Fruit fly (Drosophila melanogaster) whole organism, embryonic: ENCODE data around the gene mRpL4.

Experiments
- Asciz ChIP-seq: fragments of 200-800 bp; sonication (Bioruptor generic); optimal IDR thresholded peaks from 2 replicates; lab custom pipeline; 2017; ENCODE audit warnings: missing biosample characterization, mild to moderate bottlenecking, missing genetic modification characterization, missing genetic modification reagents
- Awh ChIP-seq: fragments of 200-800 bp; sonication (Bioruptor generic); IDR thresholded peaks from 2 replicates; pipeline ENCODE4, ENCODE4 v1.3.6; 2022; ENCODE audit warnings: missing biosample characterization, missing genetic modification characterization
- Bteb2 ChIP-seq: fragments of 200-800 bp; sonication (Bioruptor generic); optimal IDR thresholded peaks from 2 replicates; lab custom pipeline; 2016; ENCODE audit warnings: missing biosample characterization, missing genetic modification characterization
- CG1024 ChIP-seq: fragments of 200-800 bp; sonication (Bioruptor generic); IDR thresholded peaks from 2 replicates; pipeline ENCODE4 v1.3.6; 2022; ENCODE audit warnings: missing biosample characterization, missing genetic modification characterization
- CG10274 ChIP-seq: fragments of 200-800 bp; sonication (Bioruptor generic); optimal IDR thresholded peaks from 3 replicates; lab custom pipeline; 2017; ENCODE audit warnings: missing biosample characterization, mild to moderate bottlenecking, missing genetic modification characterization
- CG11504 ChIP-seq: fragments of 200-800 bp; sonication (Bioruptor generic); optimal IDR thresholded peaks from 3 replicates; lab custom pipeline; 2019; ENCODE audit warnings: missing biosample characterization, mild to moderate bottlenecking, missing genetic modification characterization, moderate library complexity
- CG17186 ChIP-seq: fragments of 200-800 bp; sonication (Bioruptor generic); optimal IDR thresholded peaks from 3 replicates; lab custom pipeline; 2017; ENCODE audit warnings: missing biosample characterization, missing genetic modification reagents, missing genetic modification characterization
- CG17328 ChIP-seq: fragments of 200-800 bp; sonication (Bioruptor generic); IDR thresholded peaks from 2 replicates; pipeline ENCODE4 v1.3.6; 2022; ENCODE audit warnings: missing biosample characterization, missing genetic modification characterization
- CG3726 ChIP-seq: fragments of 200-800 bp; sonication (Bioruptor generic); IDR thresholded peaks from 3 replicates; pipeline ENCODE4, ENCODE4 v1.3.6; 2022; ENCODE audit warnings: missing biosample characterization, missing genetic modification characterization
- CG3838 ChIP-seq: fragments of 200-800 bp; sonication (Bioruptor generic); optimal IDR thresholded peaks from 3 replicates; lab custom pipeline; 2016; ENCODE audit warnings: missing biosample characterization, missing genetic modification characterization
- CG42726 ChIP-seq: fragments of 200-800 bp; sonication (Bioruptor generic); IDR thresholded peaks from 2 replicates; pipeline ENCODE4 v1.3.6; 2022; ENCODE audit warnings: missing biosample characterization, missing genetic modification characterization; ENCODE audit not compliant: partially characterized antibody
- CG4328 ChIP-seq: fragments of 200-800 bp; sonication (Bioruptor generic); optimal IDR thresholded peaks from 3 replicates; lab custom pipeline; 2017; ENCODE audit warnings: missing biosample characterization, missing genetic modification reagents, missing genetic modification characterization
- CG6175 ChIP-seq: fragments of 200-800 bp; sonication (Bioruptor generic); IDR thresholded peaks from 3 replicates; pipeline ENCODE4 v1.3.6; 2022; ENCODE audit warnings: missing biosample characterization, missing genetic modification characterization
- CG6254 ChIP-seq: fragments of 200-800 bp; sonication (Bioruptor generic); optimal IDR thresholded peaks from 3 replicates; lab custom pipeline; 2017; ENCODE audit warnings: mild to moderate bottlenecking, missing biosample characterization, missing genetic modification reagents, missing genetic modification characterization
- CG6765 ChIP-seq: fragments of 200-800 bp; sonication (Bioruptor generic); optimal IDR thresholded peaks from 3 replicates; lab custom pipeline; 2017; ENCODE audit warnings: missing biosample characterization, mild to moderate bottlenecking, missing genetic modification characterization
- CG8290 ChIP-seq, 3 experiments: fragments of 200-800 bp; sonication (Bioruptor generic); optimal IDR thresholded peaks; 2 replicates each; lab custom pipeline; 2016 to 2019; ENCODE audit warnings: missing biosample characterization in 3 of 3, missing genetic modification characterization in 3 of 3, mild to moderate bottlenecking in 2 of 3, moderate library complexity in 1 of 3
- CG8388 ChIP-seq: fragments of 200-800 bp; sonication (Bioruptor generic); optimal IDR thresholded peaks from 2 replicates; lab custom pipeline; 2019; ENCODE audit warnings: missing biosample characterization, mild to moderate bottlenecking, missing genetic modification characterization, moderate library complexity
- CG8478 ChIP-seq: fragments of >200 bp; optimal IDR thresholded peaks from 2 replicates; lab custom pipeline; 2018
- Chrac-16 ChIP-seq: fragments of 200-800 bp; sonication (Bioruptor generic); optimal IDR thresholded peaks from 3 replicates; lab custom pipeline; 2016; ENCODE audit warnings: missing biosample characterization, missing genetic modification characterization
- Dek ChIP-seq: fragments of 200-800 bp; sonication (Bioruptor generic); optimal IDR thresholded peaks from 3 replicates; lab custom pipeline; 2019; ENCODE audit warnings: missing biosample characterization, mild to moderate bottlenecking, missing genetic modification characterization, moderate library complexity
- Doc2 ChIP-seq: fragments of 200-800 bp; sonication (Bioruptor generic); IDR thresholded peaks from 2 replicates; pipeline ENCODE4 v1.3.6; 2022; ENCODE audit warnings: missing biosample characterization, missing genetic modification characterization
- Dref ChIP-seq: fragments of 200-800 bp; sonication (Bioruptor generic); IDR thresholded peaks from 2 replicates; pipeline ENCODE4 v1.3.6; 2022; ENCODE audit warnings: missing biosample characterization, missing genetic modification characterization
- HHEX ChIP-seq: fragments of 200-800 bp; sonication (Bioruptor generic); optimal IDR thresholded peaks from 3 replicates; lab custom pipeline; 2017; ENCODE audit warnings: missing biosample characterization, mild to moderate bottlenecking, missing genetic modification characterization, missing genetic modification reagents
- Hr51 ChIP-seq, 2 experiments: fragments of 200-800 bp; sonication (Bioruptor generic); optimal IDR thresholded peaks; 2 replicates in 1 of 2; 3 replicates in 1 of 2; lab custom pipeline; 2016 to 2018; ENCODE audit warnings: missing biosample characterization in 2 of 2, missing genetic modification characterization in 2 of 2, mild to moderate bottlenecking in 1 of 2, moderate library complexity in 1 of 2
- MBD-R2 ChIP-seq: fragments of 200-800 bp; sonication (Bioruptor generic); IDR thresholded peaks from 2 replicates; pipeline ENCODE4 v1.3.6; 2022; ENCODE audit warnings: missing biosample characterization, missing genetic modification characterization
- Mad ChIP-seq: fragments of 200-800 bp; sonication (Bioruptor generic); optimal IDR thresholded peaks from 2 replicates; lab custom pipeline; 2016; ENCODE audit warnings: missing biosample characterization, missing genetic modification characterization
- Mrtf ChIP-seq: fragments of 200-800 bp; sonication (Bioruptor generic); IDR thresholded peaks from 3 replicates; pipeline ENCODE4 v1.3.6; 2022; ENCODE audit warnings: missing biosample characterization, missing genetic modification characterization
- Nf-YB ChIP-seq: fragments of 200-800 bp; sonication (Bioruptor generic); optimal IDR thresholded peaks from 3 replicates; lab custom pipeline; 2019; ENCODE audit warnings: missing biosample characterization, mild to moderate bottlenecking, missing genetic modification characterization, moderate library complexity
- Poxn ChIP-seq: fragments of 200-800 bp; sonication (Bioruptor generic); IDR thresholded peaks from 2 replicates; pipeline ENCODE4 v1.3.6; 2022; ENCODE audit warnings: missing biosample characterization, missing genetic modification characterization
- Trl ChIP-seq, 3 experiments: fragments of >200 bp in 2 of 3; fragments of 200-800 bp in 1 of 3; sonication (Bioruptor generic) in 1 of 3; optimal IDR thresholded peaks; 2 replicates in 1 of 3; 3 replicates in 2 of 3; lab custom pipeline; 2016 to 2017; ENCODE audit warnings: missing biosample characterization in 1 of 3, missing genetic modification characterization in 1 of 3
- btn ChIP-seq: fragments of 200-800 bp; sonication (Bioruptor generic); optimal IDR thresholded peaks from 2 replicates; lab custom pipeline; 2016; ENCODE audit warnings: missing biosample characterization, missing genetic modification characterization
- cato ChIP-seq: fragments of 200-800 bp; sonication (Bioruptor generic); optimal IDR thresholded peaks from 2 replicates; lab custom pipeline; 2016; ENCODE audit warnings: missing biosample characterization, missing genetic modification characterization, borderline replicate concordance
- chinmo ChIP-seq: fragments of 200-800 bp; sonication (Bioruptor generic); IDR thresholded peaks from 4 replicates; pipeline ENCODE4 v1.3.6; 2022; ENCODE audit warnings: missing biosample characterization, missing genetic modification characterization; ENCODE audit not compliant: partially characterized antibody
- danr ChIP-seq: fragments of 200-800 bp; sonication (Bioruptor generic); IDR thresholded peaks from 2 replicates; pipeline ENCODE4 v1.3.6; 2022; ENCODE audit warnings: missing biosample characterization, missing genetic modification characterization
- disco-r ChIP-seq: fragments of 200-800 bp; sonication (Bioruptor generic); optimal IDR thresholded peaks from 2 replicates; lab custom pipeline; 2016; ENCODE audit warnings: missing biosample characterization, missing genetic modification characterization
- dysf ChIP-seq: fragments of 200-800 bp; sonication (Bioruptor generic); IDR thresholded peaks from 3 replicates; pipeline ENCODE4 v1.3.6; 2022; ENCODE audit warnings: missing biosample characterization, missing genetic modification characterization
- fd64A ChIP-seq: fragments of 200-800 bp; sonication (Bioruptor generic); optimal IDR thresholded peaks from 3 replicates; lab custom pipeline; 2018; ENCODE audit warnings: missing biosample characterization, mild to moderate bottlenecking, missing genetic modification characterization
- gcm2 ChIP-seq: fragments of 200-800 bp; sonication (Bioruptor generic); optimal IDR thresholded peaks from 2 replicates; lab custom pipeline; 2016; ENCODE audit warnings: missing biosample characterization, missing genetic modification characterization
- gsb-n ChIP-seq: fragments of 200-800 bp; sonication (Bioruptor generic); optimal IDR thresholded peaks from 3 replicates; lab custom pipeline; 2018; ENCODE audit warnings: missing biosample characterization, mild to moderate bottlenecking, missing genetic modification characterization
- kay ChIP-seq: fragments of 200-800 bp; sonication (Bioruptor generic); optimal IDR thresholded peaks from 2 replicates; lab custom pipeline; 2016; ENCODE audit warnings: missing biosample characterization, missing genetic modification characterization
- lola ChIP-seq, 3 experiments: fragments of >200 bp in 2 of 3; fragments of 200-800 bp in 1 of 3; sonication (Bioruptor generic) in 1 of 3; optimal IDR thresholded peaks; 2 replicates each; lab custom pipeline; 2017 to 2019; ENCODE audit warnings: missing biosample characterization in 3 of 3, missing genetic modification characterization in 3 of 3, mild to moderate bottlenecking in 1 of 3, moderate library complexity in 1 of 3
- nmo ChIP-seq: fragments of 200-800 bp; sonication (Bioruptor generic); optimal IDR thresholded peaks from 2 replicates; lab custom pipeline; 2018; ENCODE audit warnings: missing biosample characterization, mild to moderate bottlenecking, missing genetic modification characterization, moderate library complexity
- peb ChIP-seq: fragments of 200-800 bp; sonication (Bioruptor generic); IDR thresholded peaks from 2 replicates; pipeline ENCODE4 v1.3.6; 2022; ENCODE audit warnings: missing biosample characterization, missing genetic modification characterization
- rib ChIP-seq: fragments of 200-800 bp; sonication (Bioruptor generic); IDR thresholded peaks from 2 replicates; pipeline ENCODE4 v1.3.6; 2022; ENCODE audit warnings: missing biosample characterization, missing genetic modification characterization
- sens-2 ChIP-seq: fragments of 200-800 bp; sonication (Bioruptor generic); IDR thresholded peaks from 2 replicates; pipeline ENCODE4 v1.3.6; 2022; ENCODE audit warnings: missing biosample characterization, missing genetic modification characterization
- tin ChIP-seq: fragments of 200-800 bp; sonication (Bioruptor generic); optimal IDR thresholded peaks from 3 replicates; lab custom pipeline; 2016; ENCODE audit warnings: missing biosample characterization, missing genetic modification characterization
- ttk ChIP-seq: fragments of 200-800 bp; sonication (Bioruptor generic); IDR thresholded peaks from 2 replicates; pipeline ENCODE4 v2.1.2; 2022; ENCODE audit warnings: missing biosample characterization, missing genetic modification characterization
- unc-4 ChIP-seq: fragments of 200-800 bp; sonication (Bioruptor generic); IDR thresholded peaks from 2 replicates; pipeline ENCODE4 v1.3.6; 2022; ENCODE audit warnings: missing biosample characterization, missing genetic modification characterization; ENCODE audit not compliant: partially characterized antibody
- wdn ChIP-seq: fragments of 200-800 bp; sonication (Bioruptor generic); IDR thresholded peaks from 2 replicates; pipeline ENCODE4 v1.3.6; 2022; ENCODE audit warnings: missing biosample characterization, missing genetic modification characterization

The mRpL4 gene

DNA sequence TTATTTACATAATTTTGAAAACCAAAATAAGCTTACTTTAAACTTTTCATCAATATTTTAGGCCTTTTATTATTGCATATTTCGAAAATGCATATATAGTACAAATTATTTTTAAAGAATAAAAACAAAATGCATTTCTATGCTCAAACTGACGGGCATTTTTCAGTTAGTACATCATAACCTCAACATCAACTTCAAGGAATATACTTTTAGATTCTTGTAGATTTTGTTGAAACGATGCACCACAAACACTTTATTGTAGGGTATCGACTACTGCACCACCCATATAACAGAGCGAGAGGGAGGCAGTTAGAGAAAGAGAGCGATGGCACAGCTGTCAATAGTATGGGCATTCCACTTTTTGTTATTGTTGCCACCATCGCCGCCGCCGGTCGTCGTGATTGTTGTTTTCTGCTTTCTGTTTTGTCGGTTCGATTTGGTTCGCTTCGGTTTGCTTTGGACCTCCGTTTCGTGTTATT lies 49.1 kb downstream of the mRpL4 start (continued):
- peak; percentile 91 for TF ChIP-seq tin (GFP tag; lab: Kevin White, UChicago)
- peak; percentile 87 for TF ChIP-seq CG6254 (GFP tag; lab: Kevin White, UChicago)
- TF ChIP-seq CG17328 (GFP tag; lab: Robert Waterston, UW): peak; percentile 83
- no peak for TF ChIP-seq CG42726 (GFP tag; lab: Robert Waterston, UW)
- peak; percentile 76 for TF ChIP-seq ttk (GFP tag; lab: Robert Waterston, UW)
- TF ChIP-seq Dek (tag; lab: Kevin White, UChicago): peak; percentile 83
- peak; percentile 76 for TF ChIP-seq CG3838 (GFP tag; lab: Kevin White, UChicago)
- TF ChIP-seq Awh (GFP tag; lab: Robert Waterston, UW): peak; percentile 68; the same call in 1 of the 2 replicates
- peak; percentile 90 for TF ChIP-seq cato (GFP tag; lab: Kevin White, UChicago)
- no peak for TF ChIP-seq wdn (GFP tag; lab: Robert Waterston, UW)
- TF ChIP-seq danr: peak; percentile 78
- TF ChIP-seq CG6175 (GFP tag; lab: Robert Waterston, UW): no peak
- TF ChIP-seq CG8478 (lab: Kevin White, UChicago): no peak
- peak; percentile 97 for TF ChIP-seq nmo (GFP tag; lab: Kevin White, UChicago)
- TF ChIP-seq CG8290 (GFP tag; optimal IDR thresholded peaks at IDR 0.05; lab: Kevin White, UChicago): peak; percentile 73
- TF ChIP-seq CG8290 (tag; optimal IDR thresholded peaks at IDR 0.05; lab: Kevin White, UChicago): peak; percentile 64 to 75
- TF ChIP-seq Hr51 (GFP tag; optimal IDR thresholded peaks at IDR 0.05; lab: Kevin White, UChicago): peak; percentile 68 to 97
- peak; percentile 71 for TF ChIP-seq disco-r (GFP tag; lab: Kevin White, UChicago)
- TF ChIP-seq Doc2 (GFP tag; lab: Robert Waterston, UW): peak; percentile 56; the same call in 1 of the 2 replicates
- peak; percentile 52 for TF ChIP-seq sens-2 (GFP tag; lab: Robert Waterston, UW)
- peak; percentile 99 for TF ChIP-seq CG10274 (GFP tag; lab: Kevin White, UChicago)
- peak; percentile 84 for TF ChIP-seq Mad
- TF ChIP-seq rib (GFP tag; lab: Robert Waterston, UW): peak; percentile 45; the same call in 1 of the 2 replicates
- peak in 1 of 2 experiments; percentile 24 for TF ChIP-seq Trl (optimal IDR thresholded peaks at IDR 0.05; lab: Kevin White, UChicago)
- TF ChIP-seq Trl (GFP tag; optimal IDR thresholded peaks at IDR 0.05; lab: Kevin White, UChicago): peak; percentile 87
- TF ChIP-seq CG4328 (GFP tag; lab: Kevin White, UChicago): peak; percentile 77
- TF ChIP-seq lola (GFP tag; optimal IDR thresholded peaks at IDR 0.05; lab: Kevin White, UChicago): peak in 1 of 3 experiments; percentile 94
- TF ChIP-seq Dref (GFP tag; lab: Robert Waterston, UW): no peak
- TF ChIP-seq Chrac-16: peak; percentile 85
- peak; percentile 67; the same call in 1 of the 3 replicates for TF ChIP-seq Mrtf (GFP tag; lab: Robert Waterston, UW)
- no peak for TF ChIP-seq unc-4 (GFP tag; lab: Robert Waterston, UW)
- peak; percentile 82 for TF ChIP-seq Bteb2 (GFP tag; lab: Kevin White, UChicago)
- peak; percentile 80 for TF ChIP-seq peb (GFP tag; lab: Robert Waterston, UW)
- TF ChIP-seq btn: peak; percentile 67
- TF ChIP-seq CG11504 (tag; lab: Kevin White, UChicago): peak; percentile 96
- peak; percentile 88 for TF ChIP-seq dysf
- peak; percentile 89; the same call in 3 of the 4 replicates for TF ChIP-seq chinmo (GFP tag; lab: Robert Waterston, UW)
- peak; percentile 96 for TF ChIP-seq Asciz (GFP tag; lab: Kevin White, UChicago)
- TF ChIP-seq HHEX (GFP tag; lab: Kevin White, UChicago): peak; percentile 90
- peak; percentile 85 for TF ChIP-seq kay (GFP tag; lab: Kevin White, UChicago)
- peak; percentile 66 for TF ChIP-seq gcm2 (GFP tag; lab: Kevin White, UChicago)
- no peak for TF ChIP-seq MBD-R2 (GFP tag; lab: Robert Waterston, UW)
- peak; percentile 81 for TF ChIP-seq fd64A
- peak; percentile 67 for TF ChIP-seq CG6765 (GFP tag; lab: Kevin White, UChicago)
- no peak for TF ChIP-seq Poxn (GFP tag; lab: Robert Waterston, UW)
- peak; percentile 80 for TF ChIP-seq Nf-YB (GFP tag; lab: Kevin White, UChicago)
- TF ChIP-seq gsb-n (tag; lab: Kevin White, UChicago): peak; percentile 88
- TF ChIP-seq CG1024 (GFP tag; lab: Robert Waterston, UW): peak; percentile 56; the same call in 1 of the 2 replicates
- peak; percentile 68 for TF ChIP-seq CG17186 (GFP tag; lab: Kevin White, UChicago)
- peak; percentile 94 for TF ChIP-seq CG8388
- TF ChIP-seq CG3726 (GFP tag; lab: Robert Waterston, UW): peak; percentile 71; the same call in 2 of the 3 replicates
